Fruit fly (Drosophila melanogaster) whole organism, embryonic: ENCODE measurements around the gene SCAR.

Experiments
- Hmx ChIP-seq: fragments of 200-800 bp; sonication (Bioruptor generic); optimal IDR thresholded peaks from 2 replicates; lab custom pipeline; 2016; ENCODE audit warnings: missing biosample characterization, missing genetic modification characterization
- cad ChIP-seq: fragments of >200 bp; optimal IDR thresholded peaks from 2 replicates; lab custom pipeline; 2017; ENCODE audit warnings: missing biosample characterization, missing genetic modification characterization

DNA sequence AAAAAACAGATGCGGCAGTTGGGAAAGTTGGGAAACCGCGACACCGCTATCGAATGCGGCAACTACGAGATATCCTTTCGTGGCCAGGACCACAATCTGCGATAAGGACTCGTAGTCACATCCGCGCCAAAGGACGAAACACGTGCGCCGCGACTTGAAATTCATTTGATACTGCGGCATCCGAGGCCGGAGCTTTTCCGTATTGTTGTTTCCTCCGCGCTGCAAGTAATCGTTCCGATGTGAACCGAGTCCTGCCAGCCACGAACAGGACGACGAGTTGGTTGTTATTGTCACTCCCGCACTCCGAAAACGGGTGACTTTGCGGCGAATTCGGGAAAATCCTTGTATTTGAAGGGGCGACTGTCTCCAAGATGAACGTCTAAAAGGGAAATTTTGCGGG lies 12.6 kb upstream of the SCAR start, which contains the start of gene dpr2:
- no peak for TF ChIP-seq Hmx (GFP tag; lab: Kevin White, UChicago)
- no peak for TF ChIP-seq cad (GFP tag; lab: Kevin White, UChicago)
